Worm (Caenorhabditis elegans): ENCODE data around the gene cdd-2.

The cdd-2 gene

DNA sequence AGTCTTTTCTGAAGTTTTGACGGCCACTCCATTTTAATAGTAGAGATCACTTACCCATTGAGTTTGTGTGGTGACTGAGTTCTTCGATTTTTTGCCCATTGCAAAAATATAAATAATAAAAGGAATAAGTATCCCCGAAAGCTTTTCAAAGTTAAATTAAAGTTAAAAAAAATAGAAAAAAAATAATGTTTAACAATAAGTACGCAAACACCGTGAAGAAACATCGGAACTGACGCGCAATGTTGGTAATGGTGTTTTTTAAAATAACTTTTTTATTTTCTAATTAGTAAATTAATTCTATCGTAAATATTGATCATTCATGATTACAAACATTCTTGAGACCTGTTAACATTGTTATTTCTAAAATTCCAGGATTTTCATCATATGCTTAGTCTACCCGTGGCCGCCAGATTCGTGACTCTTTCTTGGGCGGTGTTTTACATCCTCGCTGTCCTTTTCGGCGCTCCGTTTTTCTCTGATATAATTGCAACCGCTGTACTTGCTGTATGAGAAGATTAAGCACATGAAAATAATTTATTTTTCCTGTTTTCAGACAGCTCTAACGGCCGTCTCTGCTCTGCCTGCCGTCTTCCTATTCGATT lies 8.7 kb upstream of the cdd-2 start, which contains the start of the genes F49E8.7, F49E8.8 and nprl-2:
Gene F49E8.7 (minus strand): TSS at position 101 of the 602 bp plus-strand sequence.
Gene F49E8.8 (plus strand): TSS at position 373 of the 602 bp plus-strand sequence.
Gene nprl-2 (plus strand): TSS at position 552 of the 602 bp plus-strand sequence.
- TF ChIP-seq C34F6.9 (tag; optimal IDR thresholded peaks at IDR 0.05) = peak; percentile 7
- TF ChIP-seq nhr-11 (tag; optimal IDR thresholded peaks at IDR 0.05) = no peak

DNA sequence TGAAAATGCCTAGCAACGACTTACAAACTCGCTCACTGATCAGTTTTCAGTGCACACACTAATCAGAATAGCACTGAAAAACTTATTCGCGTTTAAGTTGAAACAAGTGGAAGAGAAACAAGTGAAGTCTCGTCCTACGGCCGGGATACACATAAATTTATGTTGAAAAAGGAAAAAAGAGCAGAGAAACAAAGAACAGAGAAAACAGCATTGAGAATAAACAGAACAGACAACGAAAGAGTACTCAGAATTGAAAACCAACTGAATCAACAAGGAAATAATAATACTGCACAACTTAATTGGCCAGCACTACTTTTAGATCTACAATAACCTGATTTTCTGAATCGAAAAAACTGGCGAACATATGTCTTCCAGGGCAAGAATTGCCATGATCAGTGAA lies 6.7 kb upstream of the cdd-2 start, which contains the start of gene F49E8.6:
Gene F49E8.6 (minus strand): TSS at position 317 of the 400 bp plus-strand sequence.
- TF ChIP-seq ZK546.5 (tag; optimal IDR thresholded peaks at IDR 0.05) (no peak), lsy-2 (tag; optimal IDR thresholded peaks at IDR 0.05) (peak in 1 of 2 experiments; percentile 4), unc-55 (GFP tag; optimal IDR thresholded peaks at IDR 0.05) (peak; percentile 53), ztf-11 (tag; optimal IDR thresholded peaks at IDR 0.05) (no peak), ztf-4 (tag; optimal IDR thresholded peaks at IDR 0.05) (no peak), C34F6.9 (tag; optimal IDR thresholded peaks at IDR 0.05) (peak; percentile 43), nhr-12 (tag; optimal IDR thresholded peaks at IDR 0.05) (no peak), R02D3.7 (tag; optimal IDR thresholded peaks at IDR 0.05) (no peak), egl-27 (tag; optimal IDR thresholded peaks at IDR 0.05) (no peak), snpc-4 (tag; optimal IDR thresholded peaks at IDR 0.05) (no peak), sma-3 (GFP tag; optimal IDR thresholded peaks at IDR 0.05) (no peak), crh-2 (tag; optimal IDR thresholded peaks at IDR 0.05) (no peak), lin-39 (tag; optimal IDR thresholded peaks at IDR 0.05) (no peak), fos-1 (tag; optimal IDR thresholded peaks at IDR 0.05) (no peak), zag-1 (tag; optimal IDR thresholded peaks at IDR 0.05) (no peak), sem-4 (tag; optimal IDR thresholded peaks at IDR 0.05) (no peak), nhr-10 (tag; optimal IDR thresholded peaks at IDR 0.05) (no peak), gmeb-1 (tag; optimal IDR thresholded peaks at IDR 0.05) (no peak), nhr-21 (tag; optimal IDR thresholded peaks at IDR 0.05) (peak; percentile 2)

DNA sequence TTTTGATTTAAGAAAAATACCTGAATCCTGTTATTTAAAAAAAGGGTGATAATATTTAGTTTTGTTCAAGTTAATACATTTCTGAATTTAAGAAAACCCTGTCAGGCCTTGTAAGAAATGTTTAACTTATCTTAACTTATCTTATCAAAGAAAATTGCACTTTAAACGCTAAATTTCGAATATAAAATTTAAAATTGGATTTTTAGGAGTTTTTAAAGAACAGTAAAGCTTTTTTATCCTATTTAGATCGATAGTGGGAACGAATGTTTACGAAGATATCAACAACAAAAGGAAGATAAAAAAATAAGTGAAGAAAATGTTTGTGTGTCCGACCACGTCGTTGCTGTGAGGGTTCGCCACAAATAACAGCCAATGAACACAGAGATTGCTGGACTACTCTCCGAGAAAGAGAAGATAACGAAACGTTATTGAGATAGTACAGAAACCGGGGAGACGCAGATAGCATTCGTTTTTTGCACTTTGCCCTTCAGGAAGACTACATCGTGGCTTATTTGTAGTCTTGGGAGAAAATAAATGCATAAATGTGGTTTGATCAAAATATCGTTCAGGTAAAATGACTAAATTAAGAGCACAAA lies 5.4 kb upstream of the cdd-2 start, which contains the start of gene dif-1:
Gene dif-1 (minus strand): TSS at position 51 of the 596 bp plus-strand sequence.
- TF ChIP-seq sma-9 (GFP tag; optimal IDR thresholded peaks at IDR 0.05) (peak; percentile 47), sma-9 (tag; optimal IDR thresholded peaks at IDR 0.05) (no peak), nhr-10 (tag; optimal IDR thresholded peaks at IDR 0.05) (no peak), snpc-4 (tag; optimal IDR thresholded peaks at IDR 0.05) (no peak), ztf-1 (GFP tag; conservative IDR thresholded peaks at IDR 0.05) (no peak), gmeb-1 (tag; optimal IDR thresholded peaks at IDR 0.05) (peak; percentile 43), sma-3 (GFP tag; optimal IDR thresholded peaks at IDR 0.05) (peak; percentile 14), F13H6.1 (tag; optimal IDR thresholded peaks at IDR 0.05) (peak; percentile 53), nhr-12 (tag; optimal IDR thresholded peaks at IDR 0.05) (no peak), ZK546.5 (tag; optimal IDR thresholded peaks at IDR 0.05) (no peak), sem-4 (tag; optimal IDR thresholded peaks at IDR 0.05) (peak; percentile 39), peb-1 (tag; optimal IDR thresholded peaks at IDR 0.05) (no peak), R02D3.7 (tag; optimal IDR thresholded peaks at IDR 0.05) (no peak), ceh-16 (tag; optimal IDR thresholded peaks at IDR 0.05) (no peak), ztf-4 (tag; optimal IDR thresholded peaks at IDR 0.05) (no peak), lin-11 (tag; optimal IDR thresholded peaks at IDR 0.05) (no peak), egl-27 (tag; optimal IDR thresholded peaks at IDR 0.05) (no peak), Y55F3AM.14 (GFP tag; optimal IDR thresholded peaks at IDR 0.05) (no peak), zag-1 (tag; optimal IDR thresholded peaks at IDR 0.05) (no peak), skn-1 (tag; optimal IDR thresholded peaks at IDR 0.05) (no peak), elt-1 (tag; optimal IDR thresholded peaks at IDR 0.05) (no peak), unc-55 (GFP tag; optimal IDR thresholded peaks at IDR 0.05) (no peak), aly-2 (tag; optimal IDR thresholded peaks at IDR 0.05) (no peak), nhr-21 (tag; optimal IDR thresholded peaks at IDR 0.05) (peak; percentile 58), crh-2 (tag; optimal IDR thresholded peaks at IDR 0.05) (peak; percentile 76), dmd-4 (tag; optimal IDR thresholded peaks at IDR 0.05) (no peak), nhr-237 (tag; optimal IDR thresholded peaks at IDR 0.05) (no peak), mdl-1 (tag; optimal IDR thresholded peaks at IDR 0.05) (no peak), nhr-11 (tag; optimal IDR thresholded peaks at IDR 0.05) (no peak), nhr-6 (tag; optimal IDR thresholded peaks at IDR 0.05) (no peak), lin-13 (GFP tag; optimal IDR thresholded peaks at IDR 0.05) (no peak), nhr-77 (tag; optimal IDR thresholded peaks at IDR 0.05) (no peak), mbf-1 (tag; optimal IDR thresholded peaks at IDR 0.05) (no peak), blmp-1 (tag; optimal IDR thresholded peaks at IDR 0.05; ENCODE audit: insufficient read depth) (no peak), nhr-129 (tag; optimal IDR thresholded peaks at IDR 0.05) (peak; percentile 56), ama-1 (optimal IDR thresholded peaks at IDR 0.05) (no peak), lin-39 (tag; optimal IDR thresholded peaks at IDR 0.05) (no peak), mab-5 (tag; optimal IDR thresholded peaks at IDR 0.05) (no peak), nhr-23 (tag; optimal IDR thresholded peaks at IDR 0.05) (no peak), alr-1 (tag; optimal IDR thresholded peaks at IDR 0.05) (no peak), unc-39 (tag; optimal IDR thresholded peaks at IDR 0.05) (no peak), lsy-2 (tag; optimal IDR thresholded peaks at IDR 0.05) (peak in 1 of 2 experiments; percentile 63), elt-3 (tag; optimal IDR thresholded peaks at IDR 0.05) (no peak), fos-1 (tag; optimal IDR thresholded peaks at IDR 0.05) (peak; percentile 51)
